Worm (Caenorhabditis elegans) whole organism, L1 larva: ENCODE measurements around the gene nspc-9.
A peak's percentile ranks its signal among the peaks of the same experiment; 100 is the strongest.

Experiments
- C04F5.9 ChIP-seq: sonication (generic microtip); optimal IDR thresholded peaks from 2 replicates; lab custom pipeline; 2016; ENCODE audit warnings: missing genetic modification characterization, missing compliant biosample characterization
- C16A3.4 ChIP-seq: fragments of 150-350 bp; optimal IDR thresholded peaks from 2 replicates; lab custom pipeline; 2014; ENCODE audit warnings: missing biosample characterization, missing genetic modification characterization
- C34B4.2 ChIP-seq: sonication (generic microtip); optimal IDR thresholded peaks from 2 replicates; lab custom pipeline; 2017; ENCODE audit warnings: mild to moderate bottlenecking, missing genetic modification characterization, missing compliant biosample characterization
- aha-1 ChIP-seq: fragments of 150-350 bp; optimal IDR thresholded peaks from 2 replicates; lab custom pipeline; 2014; ENCODE audit warnings: missing biosample characterization, missing genetic modification characterization
- blmp-1 ChIP-seq: fragments of 150-350 bp; optimal IDR thresholded peaks from 2 replicates; lab custom pipeline; 2014; ENCODE audit warnings: missing biosample characterization, missing genetic modification characterization
- ceh-63 ChIP-seq: fragments of 200-800 bp; sonication (Bioruptor generic); optimal IDR thresholded peaks from 2 replicates; lab custom pipeline; 2018; ENCODE audit warnings: mild to moderate bottlenecking, missing genetic modification characterization, missing compliant biosample characterization
- ceh-82 ChIP-seq, 3 experiments: fragments of 150-350 bp in 1 of 3; sonication (generic microtip) in 2 of 3; optimal IDR thresholded peaks; 2 replicates each; lab custom pipeline; 2014 to 2017; ENCODE audit warnings: missing biosample characterization in 3 of 3, missing genetic modification characterization in 3 of 3
- ceh-88 ChIP-seq: fragments of 200-800 bp; sonication (Bioruptor generic); IDR thresholded peaks from 2 replicates; pipeline ENCODE4 v1.3.6; 2022; ENCODE audit warnings: missing genetic modification characterization, missing compliant biosample characterization
- dsc-1 ChIP-seq: sonication (generic microtip); optimal IDR thresholded peaks from 2 replicates; lab custom pipeline; 2016; ENCODE audit warnings: mild to moderate bottlenecking, missing genetic modification characterization, missing compliant biosample characterization
- efl-1 ChIP-seq, 4 experiments: fragments of 150-350 bp; optimal IDR thresholded peaks in 3 of 4; peaks in 1 of 4; 1 replicate in 1 of 4; 2 replicates in 3 of 4; lab custom pipeline; 2014; ENCODE audit warnings: missing biosample characterization in 2 of 4, missing genetic modification characterization in 2 of 4, missing genetic modification reagents in 2 of 4
- efl-3 ChIP-seq: fragments of 200-800 bp; sonication (Bioruptor generic); optimal IDR thresholded peaks from 2 replicates; lab custom pipeline; 2018; ENCODE audit warnings: mild to moderate bottlenecking, missing genetic modification characterization, missing compliant biosample characterization
- fkh-4 ChIP-seq: sonication (generic microtip); optimal IDR thresholded peaks from 2 replicates; lab custom pipeline; 2016; ENCODE audit warnings: missing compliant biosample characterization, missing genetic modification characterization, borderline replicate concordance
- grh-1 ChIP-seq: fragments of 200-800 bp; sonication (Bioruptor generic); IDR thresholded peaks from 2 replicates; pipeline ENCODE4 v1.3.6; 2022; ENCODE audit warnings: missing genetic modification reagents, missing genetic modification characterization, missing compliant biosample characterization
- hlh-17 ChIP-seq: fragments of 200-800 bp; sonication (Bioruptor generic); optimal IDR thresholded peaks from 2 replicates; lab custom pipeline; 2018; ENCODE audit warnings: missing genetic modification characterization, mild to moderate bottlenecking, missing compliant biosample characterization, moderate library complexity, borderline replicate concordance
- isw-1 ChIP-seq: fragments of 200-800 bp; sonication (Bioruptor generic); IDR thresholded peaks from 2 replicates; pipeline ENCODE4 v1.3.6; 2022; ENCODE audit warnings: missing genetic modification characterization, missing compliant biosample characterization
- jun-1 ChIP-seq: fragments of 150-350 bp; optimal IDR thresholded peaks from 2 replicates; lab custom pipeline; 2014; ENCODE audit warnings: missing biosample characterization, missing genetic modification reagents, missing genetic modification characterization
- lin-35 ChIP-seq, 2 experiments: fragments of 150-350 bp; optimal IDR thresholded peaks; 2 replicates each; lab custom pipeline; 2014; ENCODE audit warnings: missing biosample characterization in 2 of 2, missing genetic modification characterization in 2 of 2, missing genetic modification reagents in 2 of 2
- lin-39 ChIP-seq: fragments of 150-350 bp; optimal IDR thresholded peaks from 2 replicates; lab custom pipeline; 2014; ENCODE audit warnings: missing biosample characterization, missing genetic modification reagents, missing genetic modification characterization
- mdl-1 ChIP-seq, 2 experiments: fragments of 150-350 bp; optimal IDR thresholded peaks; 2 replicates each; lab custom pipeline; 2014 to 2017; ENCODE audit warnings: missing biosample characterization in 2 of 2, missing genetic modification characterization in 2 of 2, inconsistent platforms in 1 of 2
- mef-2 ChIP-seq: fragments of 150-350 bp; optimal IDR thresholded peaks from 2 replicates; lab custom pipeline; 2014; ENCODE audit warnings: missing biosample characterization, missing genetic modification characterization
- nhr-19 ChIP-seq: fragments of 200-800 bp; sonication (Bioruptor generic); conservative IDR thresholded peaks from 2 replicates; pipeline ENCODE4 v1.3.6; 2022; ENCODE audit warnings: missing genetic modification characterization, missing compliant biosample characterization
- nhr-20 ChIP-seq: sonication (generic microtip); optimal IDR thresholded peaks from 2 replicates; lab custom pipeline; 2016; ENCODE audit warnings: mild to moderate bottlenecking, missing genetic modification characterization, missing compliant biosample characterization
- nhr-237 ChIP-seq: fragments of 150-350 bp; optimal IDR thresholded peaks from 2 replicates; lab custom pipeline; 2014; ENCODE audit warnings: missing biosample characterization, missing genetic modification characterization
- nhr-71 ChIP-seq: sonication (generic microtip); optimal IDR thresholded peaks from 2 replicates; lab custom pipeline; 2016; ENCODE audit warnings: mild to moderate bottlenecking, missing genetic modification characterization, moderate library complexity, missing compliant biosample characterization
- nhr-77 ChIP-seq: fragments of 150-350 bp; optimal IDR thresholded peaks from 2 replicates; lab custom pipeline; 2014; ENCODE audit warnings: missing biosample characterization, missing genetic modification characterization
- nhr-85 ChIP-seq: sonication (generic microtip); peaks from one replicate; lab custom pipeline; 2016; ENCODE audit warnings: missing genetic modification characterization, inconsistent platforms, missing compliant biosample characterization
- skn-1 ChIP-seq: fragments of 150-350 bp; optimal IDR thresholded peaks from 2 replicates; lab custom pipeline; 2014; ENCODE audit warnings: missing biosample characterization, missing genetic modification characterization
- snpc-4 ChIP-seq: fragments of 150-350 bp; optimal IDR thresholded peaks from 2 replicates; lab custom pipeline; 2014; ENCODE audit warnings: missing biosample characterization, missing genetic modification characterization
- snu-23 ChIP-seq: sonication (generic microtip); optimal IDR thresholded peaks from 2 replicates; lab custom pipeline; 2016; ENCODE audit warnings: missing genetic modification characterization, missing compliant biosample characterization
- sox-4 ChIP-seq: sonication (generic microtip); optimal IDR thresholded peaks from 2 replicates; lab custom pipeline; 2016; ENCODE audit warnings: missing genetic modification characterization, missing compliant biosample characterization
- sptf-1 ChIP-seq: fragments of 150-350 bp; optimal IDR thresholded peaks from 2 replicates; lab custom pipeline; 2014; ENCODE audit warnings: missing biosample characterization, missing genetic modification characterization
- swsn-7 ChIP-seq: sonication (generic microtip); optimal IDR thresholded peaks from 2 replicates; lab custom pipeline; 2016; ENCODE audit warnings: missing genetic modification characterization, missing compliant biosample characterization
- tbx-2 ChIP-seq: sonication (generic microtip); optimal IDR thresholded peaks from 2 replicates; lab custom pipeline; 2016; ENCODE audit warnings: missing genetic modification characterization, missing compliant biosample characterization
- tlp-1 ChIP-seq: fragments of 150-350 bp; optimal IDR thresholded peaks from 2 replicates; lab custom pipeline; 2014; ENCODE audit warnings: missing biosample characterization, missing genetic modification characterization
- unc-86 ChIP-seq: sonication (generic microtip); optimal IDR thresholded peaks from 2 replicates; lab custom pipeline; 2016; ENCODE audit warnings: missing genetic modification characterization, missing compliant biosample characterization
- unc-98 ChIP-seq: fragments of 200-800 bp; sonication (Bioruptor generic); IDR thresholded peaks from 2 replicates; pipeline ENCODE4 v1.3.6; 2022; ENCODE audit warnings: missing genetic modification characterization, missing compliant biosample characterization
- vab-15 ChIP-seq: sonication (generic microtip); optimal IDR thresholded peaks from 2 replicates; lab custom pipeline; 2017; ENCODE audit warnings: missing genotype, mild to moderate bottlenecking, missing genetic modification characterization, missing compliant biosample characterization
- xbp-1 ChIP-seq: sonication (generic microtip); optimal IDR thresholded peaks from 2 replicates; lab custom pipeline; 2016; ENCODE audit warnings: missing genetic modification characterization, missing compliant biosample characterization

nspc-9 gene

ce11 chrX:12367498-12367897 is 24.3 kb upstream of the nspc-9 start (continued):
- TF ChIP-seq nhr-20 (tag; lab: Kevin White, UChicago): peak; percentile 29
- TF ChIP-seq mdl-1 (tag; optimal IDR thresholded peaks at IDR 0.05; lab: Kevin White, UChicago): peak in 1 of 2 experiments; percentile 45
- peak in 1 of 2 experiments; percentile 11 for TF ChIP-seq efl-1 (optimal IDR thresholded peaks at IDR 0.05; lab: Kevin White, UChicago)
- TF ChIP-seq efl-1 (GFP tag; optimal IDR thresholded peaks at IDR 0.05 in 1 of 2; lab: Kevin White, UChicago): no peak
- TF ChIP-seq sptf-1 (tag; lab: Kevin White, UChicago): no peak
- TF ChIP-seq snpc-4 (tag; lab: Kevin White, UChicago): no peak
- no peak for TF ChIP-seq jun-1 (tag; lab: Kevin White, UChicago)
- TF ChIP-seq fkh-4 (tag; lab: Kevin White, UChicago): no peak
- no peak for TF ChIP-seq sox-4 (tag; lab: Kevin White, UChicago)
- no peak for TF ChIP-seq aha-1 (tag; lab: Kevin White, UChicago)
- TF ChIP-seq xbp-1 (tag; lab: Kevin White, UChicago): no peak
- TF ChIP-seq C34B4.2 (tag; lab: Kevin White, UChicago): no peak
- no peak for TF ChIP-seq mef-2 (tag; lab: Kevin White, UChicago)
- TF ChIP-seq nhr-237: no peak
- TF ChIP-seq ceh-82 (tag; optimal IDR thresholded peaks at IDR 0.05; lab: Kevin White, UChicago): peak; percentile 36 to 61 (median 61)
- peak; percentile 43 for TF ChIP-seq nhr-85 (tag; lab: Kevin White, UChicago)
- TF ChIP-seq dsc-1 (tag; lab: Kevin White, UChicago): peak; percentile 53
- peak; percentile 22; the same call in 1 of the 2 replicates for TF ChIP-seq ceh-88
- TF ChIP-seq lin-35 (GFP tag; optimal IDR thresholded peaks at IDR 0.05; lab: Kevin White, UChicago): peak in 1 of 2 experiments; percentile 55
- TF ChIP-seq snu-23 (GFP tag; lab: Kevin White, UChicago): peak; percentile 73
- peak; percentile 16 for TF ChIP-seq nhr-77 (tag; lab: Kevin White, UChicago)
- TF ChIP-seq swsn-7 (tag; lab: Kevin White, UChicago): peak; percentile 24
- TF ChIP-seq C04F5.9: no peak
- peak; percentile 33 for TF ChIP-seq skn-1 (tag; lab: Kevin White, UChicago)
- TF ChIP-seq nhr-19: peak; percentile 56
- TF ChIP-seq C16A3.4 (tag; lab: Kevin White, UChicago): peak; percentile 41

- TF ChIP-seq lin-39 (tag; lab: Kevin White, UChicago) (no peak), vab-15 (tag; lab: Kevin White, UChicago) (no peak), sptf-1 (tag; lab: Kevin White, UChicago) (no peak), efl-3 (GFP tag; lab: Kevin White, UChicago) (no peak), nhr-71 (tag; lab: Kevin White, UChicago) (no peak), mef-2 (tag; lab: Kevin White, UChicago) (no peak), nhr-19 (no peak), lin-35 (GFP tag; optimal IDR thresholded peaks at IDR 0.05; lab: Kevin White, UChicago) (no peak), ceh-63 (GFP tag; lab: Kevin White, UChicago) (no peak), isw-1 (GFP tag; lab: Robert Waterston, UW) (no peak)
These were observed 22.2 kb upstream of the nspc-9 start, which contains the start of gene F19H6.4 for ce11 chrX:12365388-12365787. TSS of gene F19H6.4 (plus strand) at chrX:12365688.

- TF ChIP-seq efl-3 (GFP tag; lab: Kevin White, UChicago): no peak
- no peak for TF ChIP-seq hlh-17 (GFP tag; lab: Kevin White, UChicago)
- TF ChIP-seq blmp-1 (tag; lab: Kevin White, UChicago): no peak
- TF ChIP-seq tbx-2 (tag; lab: Kevin White, UChicago): no peak
- no peak for TF ChIP-seq unc-98 (GFP tag; lab: Robert Waterston, UW)
- no peak for TF ChIP-seq tlp-1 (tag; lab: Kevin White, UChicago)
- no peak for TF ChIP-seq grh-1 (GFP tag; lab: Robert Waterston, UW)
- no peak for TF ChIP-seq unc-86 (tag; lab: Kevin White, UChicago)
- TF ChIP-seq, all 84 proteins: peak for 0
These were observed 21.6 kb upstream of the nspc-9 start, which contains the start of gene F19H6.5 for ce11 chrX:12364804-12365203. TSS of gene F19H6.5 (minus strand) at chrX:12364904.
